Worm (Caenorhabditis elegans): Measurements from ENCODE around the gene C54D1.7.

Gene C54D1.7

DNA sequence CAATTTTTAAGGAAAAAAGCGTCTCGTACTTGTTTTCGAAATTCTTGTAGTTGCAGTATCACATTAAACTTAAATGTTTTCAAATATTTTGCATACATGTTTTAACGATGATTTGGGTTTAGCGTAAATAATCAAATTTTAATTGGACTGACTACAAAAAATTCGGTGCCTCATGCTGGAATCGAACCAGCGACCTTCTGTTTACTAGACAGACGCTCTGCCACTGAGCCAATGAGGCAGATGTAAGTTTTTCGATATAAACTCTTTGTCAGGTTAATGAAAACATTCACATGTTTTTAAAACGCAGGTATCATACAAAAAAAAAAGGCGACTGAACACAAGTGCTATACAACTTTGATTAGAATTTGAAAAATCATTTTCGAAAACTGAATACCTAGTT is 21.0 kb upstream of the C54D1.7 start:
- TF ChIP-seq dve-1 (tag; optimal IDR thresholded peaks at IDR 0.05; ENCODE audit: insufficient read depth) (peak; percentile 29), lin-1 (GFP tag; IDR thresholded peaks at IDR 0.05) (peak; percentile 21; the same call in 1 of the 2 replicates), fkh-10 (GFP tag; optimal IDR thresholded peaks at IDR 0.05) (no peak), F37D6.2 (tag; optimal IDR thresholded peaks at IDR 0.05) (no peak), hlh-30 (tag; optimal IDR thresholded peaks at IDR 0.05; ENCODE audit: insufficient read depth) (peak; percentile 15), dmd-6 (GFP tag; IDR thresholded peaks at IDR 0.05) (no peak; the same call in none of the 2 replicates), ctbp-1 (GFP tag; IDR thresholded peaks at IDR 0.05) (no peak), daf-16 (GFP tag; optimal IDR thresholded peaks at IDR 0.05) (peak in 1 of 2 experiments; percentile 69), daf-16 (tag; optimal IDR thresholded peaks at IDR 0.05) (peak; percentile 84), lin-15B (tag; optimal IDR thresholded peaks at IDR 0.05) (no peak), Y48G9A.11 (GFP tag; IDR thresholded peaks at IDR 0.05) (peak; percentile 60), pha-4 (GFP tag; IDR thresholded peaks at IDR 0.05) (peak; percentile 51; the same call in 1 of the 2 replicates), pha-4 (tag; optimal IDR thresholded peaks at IDR 0.05) (no peak), arid-1 (GFP tag; conservative IDR thresholded peaks at IDR 0.05) (0 out of 2 replicates have a peak, but pooled peaks have one; percentile 60), daf-12 (tag; optimal IDR thresholded peaks at IDR 0.05) (no peak), jun-1 (tag; optimal IDR thresholded peaks at IDR 0.05) (no peak), tra-1 (GFP tag; IDR thresholded peaks at IDR 0.05) (0 out of 2 replicates have a peak, but pooled peaks have one; percentile 67), aha-1 (tag) (peak; percentile 87), unc-62 (GFP tag; optimal IDR thresholded peaks at IDR 0.05 in 1 of 2) (no peak), unc-62 (tag; optimal IDR thresholded peaks at IDR 0.05) (no peak), vab-7 (GFP tag; IDR thresholded peaks at IDR 0.05) (peak; percentile 46; the same call in 1 of the 2 replicates), mes-2 (tag; optimal IDR thresholded peaks at IDR 0.05; ENCODE audit: poor library complexity, severe bottlenecking) (peak; percentile 60), ceh-20 (GFP tag; IDR thresholded peaks at IDR 0.05) (0 out of 2 replicates have a peak, but pooled peaks have one; percentile 22), zfp-3 (GFP tag; conservative IDR thresholded peaks at IDR 0.05) (0 out of 2 replicates have a peak, but pooled peaks have one; percentile 52)

DNA sequence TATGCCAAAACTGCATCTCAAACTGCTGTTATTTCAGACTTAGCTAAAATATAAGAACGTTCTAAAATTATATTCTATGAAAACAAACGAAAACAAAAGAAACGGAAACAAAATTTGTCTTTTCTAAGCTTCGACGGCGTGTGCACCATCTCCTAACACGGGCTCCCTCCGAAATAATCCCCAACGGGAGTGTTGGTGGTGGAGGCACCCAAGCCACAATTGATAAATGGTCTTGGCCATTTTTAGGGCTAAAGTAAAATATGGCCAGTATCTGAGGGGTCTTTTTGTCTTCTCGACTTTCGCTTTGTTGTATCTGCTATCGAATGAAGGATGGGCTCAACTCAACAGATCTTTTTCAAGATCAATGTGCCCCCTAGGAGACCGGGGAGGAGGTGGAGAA is 19.6 kb upstream of the C54D1.7 start:
- no peak for TF ChIP-seq gei-8 (GFP tag; optimal IDR thresholded peaks at IDR 0.05)
- TF ChIP-seq unc-62 (GFP tag; optimal IDR thresholded peaks at IDR 0.05 in 1 of 2) = peak in 1 of 2 experiments; percentile 47
- no peak for TF ChIP-seq unc-62 (tag; optimal IDR thresholded peaks at IDR 0.05)
- no peak for TF ChIP-seq nhr-237 (tag; optimal IDR thresholded peaks at IDR 0.05)
- no peak for TF ChIP-seq pqm-1 (tag; optimal IDR thresholded peaks at IDR 0.05)
- no peak for TF ChIP-seq lin-15B (tag; optimal IDR thresholded peaks at IDR 0.05)
- TF ChIP-seq ctbp-1 (GFP tag; IDR thresholded peaks at IDR 0.05) = no peak
- TF ChIP-seq egl-27 (tag; optimal IDR thresholded peaks at IDR 0.05) = no peak
- no peak for TF ChIP-seq D1046.2 (GFP tag; IDR thresholded peaks at IDR 0.05)

DNA sequence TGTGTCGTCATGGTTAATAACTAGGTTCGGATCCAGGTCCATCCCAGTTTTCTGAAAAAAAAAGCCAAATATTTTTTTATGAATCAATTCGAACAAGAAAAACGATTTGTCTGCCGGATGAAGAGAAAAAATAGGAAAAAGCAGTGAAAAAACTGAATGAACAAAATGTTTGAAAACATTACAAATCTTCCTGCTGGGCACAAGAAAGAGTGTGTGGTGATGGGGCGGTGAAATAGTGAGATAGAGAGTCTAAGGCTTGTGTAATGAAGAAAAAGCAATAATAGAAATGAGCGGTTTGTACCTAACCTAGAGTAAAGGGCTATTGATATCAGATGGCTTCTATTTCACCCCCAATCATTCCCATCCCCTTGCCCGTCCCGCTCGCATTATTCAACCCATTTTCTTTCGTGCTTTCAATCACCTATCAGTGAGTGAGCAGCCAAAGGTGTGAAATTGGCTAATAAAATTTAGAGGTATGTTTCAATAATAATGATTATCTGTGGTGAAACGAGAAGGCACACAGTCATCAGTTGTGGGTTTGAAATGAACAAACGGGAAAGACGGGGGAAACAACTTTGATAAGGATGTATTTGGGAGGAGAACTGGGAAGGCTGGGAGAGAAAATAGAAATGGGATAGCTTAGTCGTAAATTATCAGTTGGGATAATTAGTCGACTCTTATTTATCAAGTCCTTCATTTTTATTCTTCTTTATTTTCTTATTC is 14.9 kb upstream of the C54D1.7 start, which contains the start of gene bar-1:
TSS of gene bar-1 (minus strand) at position 51 of the 723 bp plus-strand sequence.
- no peak for TF ChIP-seq zag-1 (tag; optimal IDR thresholded peaks at IDR 0.05)
- 0 out of 2 replicates have a peak, but pooled peaks have one; percentile 20 for TF ChIP-seq ceh-20 (GFP tag; IDR thresholded peaks at IDR 0.05)
- peak; percentile 48 for TF ChIP-seq pqm-1 (tag; optimal IDR thresholded peaks at IDR 0.05)
- peak in 1 of 2 experiments; percentile 15 for TF ChIP-seq unc-62 (GFP tag; optimal IDR thresholded peaks at IDR 0.05 in 1 of 2)
- no peak for TF ChIP-seq unc-62 (tag; optimal IDR thresholded peaks at IDR 0.05)
- no peak for TF ChIP-seq daf-16 (GFP tag; optimal IDR thresholded peaks at IDR 0.05)
- peak; percentile 60 for TF ChIP-seq daf-16 (tag; optimal IDR thresholded peaks at IDR 0.05)
- no peak for TF ChIP-seq ztf-11 (tag; optimal IDR thresholded peaks at IDR 0.05)
- TF ChIP-seq nhr-77 (tag; optimal IDR thresholded peaks at IDR 0.05) = peak; percentile 24
- TF ChIP-seq daf-19 (GFP tag; conservative IDR thresholded peaks at IDR 0.05) = no peak
- no peak for TF ChIP-seq ces-1 (GFP tag; optimal IDR thresholded peaks at IDR 0.05)
- peak; percentile 39; the same call in 1 of the 2 replicates for TF ChIP-seq dmd-6 (GFP tag; IDR thresholded peaks at IDR 0.05)
- TF ChIP-seq php-3 (GFP tag; IDR thresholded peaks at IDR 0.05) = peak; percentile 77
- peak; percentile 51 for TF ChIP-seq nhr-28 (tag; optimal IDR thresholded peaks at IDR 0.05)
- TF ChIP-seq hlh-11 (tag; optimal IDR thresholded peaks at IDR 0.05) = peak; percentile 47

Measured in whole organism, L4 larva.